Fruit fly (Drosophila melanogaster) whole organism: ENCODE measurements around the gene D2hgdh.

Source experiments
- CG8478 ChIP-seq: fragments of >200 bp; optimal IDR thresholded peaks from 2 replicates; lab custom pipeline; 2018; ENCODE audit warnings: inconsistent platforms
- psq ChIP-seq: fragments of >200 bp; optimal IDR thresholded peaks from 2 replicates; lab custom pipeline; 2017

The D2hgdh gene

dm6 chrX:2193809-2194207 is 52.5 kb downstream of the D2hgdh start, which contains the start of gene CG14053:
Gene CG14053, minus strand, starts transcription at chrX:2193909.
- TF ChIP-seq CG8478 (lab: Kevin White, UChicago) (no peak), psq (lab: Kevin White, UChicago) (no peak)
